Worm (Caenorhabditis elegans) whole organism, L2 larva: ENCODE results near the gene F32H5.1.
A peak's percentile ranks its signal among the peaks of the same experiment; 100 is the strongest.

ENCODE experiments used
- F13H6.1 ChIP-seq: sonication (generic microtip); optimal IDR thresholded peaks from 2 replicates; lab custom pipeline; 2016; ENCODE audit warnings: missing genetic modification characterization, missing compliant biosample characterization
- R02D3.7 ChIP-seq: fragments of 150-350 bp; optimal IDR thresholded peaks from 2 replicates; lab custom pipeline; 2014; ENCODE audit warnings: missing biosample characterization, missing genetic modification characterization
- Y55F3AM.14 ChIP-seq: fragments of 200-800 bp; sonication (Bioruptor generic); optimal IDR thresholded peaks from 2 replicates; lab custom pipeline; 2018; ENCODE audit warnings: mild to moderate bottlenecking, missing genetic modification characterization, missing compliant biosample characterization
- alr-1 ChIP-seq: fragments of 150-350 bp; optimal IDR thresholded peaks from 2 replicates; lab custom pipeline; 2014; ENCODE audit warnings: missing biosample characterization, missing genetic modification characterization
- aly-2 ChIP-seq: fragments of 150-350 bp; optimal IDR thresholded peaks from 2 replicates; lab custom pipeline; 2014; ENCODE audit warnings: missing biosample characterization, missing genetic modification characterization
- ama-1 ChIP-seq: fragments of 150-350 bp; optimal IDR thresholded peaks from 2 replicates; lab custom pipeline; 2018; ENCODE audit warnings: inconsistent platforms
- blmp-1 ChIP-seq: sonication (generic microtip); optimal IDR thresholded peaks from 2 replicates; lab custom pipeline; 2017; ENCODE audit warnings: missing genetic modification characterization, mild to moderate bottlenecking, missing compliant biosample characterization, antibody characterized with exemption, moderate library complexity; ENCODE audit not compliant: insufficient read depth
- ceh-16 ChIP-seq: fragments of 150-350 bp; optimal IDR thresholded peaks from 2 replicates; lab custom pipeline; 2014; ENCODE audit warnings: missing biosample characterization, missing genetic modification characterization
- ceh-82 ChIP-seq: fragments of 150-350 bp; optimal IDR thresholded peaks from 2 replicates; lab custom pipeline; 2014; ENCODE audit warnings: missing biosample characterization, missing genetic modification characterization
- crh-2 ChIP-seq: sonication (generic microtip); optimal IDR thresholded peaks from 2 replicates; lab custom pipeline; 2017; ENCODE audit warnings: missing biosample characterization, missing genetic modification characterization
- dmd-4 ChIP-seq: sonication (generic microtip); optimal IDR thresholded peaks from 2 replicates; lab custom pipeline; 2017; ENCODE audit warnings: missing biosample characterization, missing genetic modification characterization
- egl-27 ChIP-seq: sonication (generic microtip); optimal IDR thresholded peaks from 3 replicates; lab custom pipeline; 2017; ENCODE audit warnings: missing biosample characterization, missing genetic modification reagents, missing genetic modification characterization
- elt-1 ChIP-seq: fragments of 150-350 bp; optimal IDR thresholded peaks from 2 replicates; lab custom pipeline; 2014; ENCODE audit warnings: missing biosample characterization, missing genetic modification characterization
- elt-3 ChIP-seq: sonication (generic microtip); optimal IDR thresholded peaks from 2 replicates; lab custom pipeline; 2017; ENCODE audit warnings: missing biosample characterization, missing genetic modification characterization
- fos-1 ChIP-seq: fragments of 150-350 bp; optimal IDR thresholded peaks from 2 replicates; lab custom pipeline; 2014; ENCODE audit warnings: missing biosample characterization, missing genetic modification characterization
- gmeb-1 ChIP-seq: fragments of 150-350 bp; optimal IDR thresholded peaks from 2 replicates; lab custom pipeline; 2014; ENCODE audit warnings: missing biosample characterization, missing genetic modification characterization
- lin-11 ChIP-seq: fragments of 150-350 bp; sonication (generic microtip); optimal IDR thresholded peaks from 2 replicates; lab custom pipeline; 2014; ENCODE audit warnings: missing biosample characterization, missing genetic modification characterization, inconsistent platforms, mixed read lengths
- lin-13 ChIP-seq: fragments of 150-350 bp; optimal IDR thresholded peaks from 2 replicates; lab custom pipeline; 2014; ENCODE audit warnings: missing biosample characterization, missing genetic modification reagents, missing genetic modification characterization
- lin-39 ChIP-seq: fragments of 150-350 bp; optimal IDR thresholded peaks from 2 replicates; lab custom pipeline; 2014; ENCODE audit warnings: missing biosample characterization, missing genetic modification reagents, missing genetic modification characterization
- mab-5 ChIP-seq: fragments of 150-350 bp; optimal IDR thresholded peaks from 2 replicates; lab custom pipeline; 2014; ENCODE audit warnings: missing biosample characterization, missing genetic modification characterization
- mbf-1 ChIP-seq: sonication (generic microtip); optimal IDR thresholded peaks from 2 replicates; lab custom pipeline; 2017; ENCODE audit warnings: missing biosample characterization, missing genetic modification characterization
- nhr-10 ChIP-seq: sonication (generic microtip); optimal IDR thresholded peaks from 2 replicates; lab custom pipeline; 2017; ENCODE audit warnings: missing biosample characterization, missing genetic modification characterization
- nhr-11 ChIP-seq: fragments of 150-350 bp; optimal IDR thresholded peaks from 2 replicates; lab custom pipeline; 2014; ENCODE audit warnings: missing biosample characterization, missing genetic modification characterization
- nhr-129 ChIP-seq: fragments of 150-350 bp; optimal IDR thresholded peaks from 2 replicates; lab custom pipeline; 2014; ENCODE audit warnings: missing biosample characterization, missing genetic modification characterization
- nhr-21 ChIP-seq: fragments of 150-350 bp; optimal IDR thresholded peaks from 2 replicates; lab custom pipeline; 2014; ENCODE audit warnings: missing biosample characterization, missing genetic modification characterization
- nhr-23 ChIP-seq: fragments of 150-350 bp; optimal IDR thresholded peaks from 2 replicates; lab custom pipeline; 2014; ENCODE audit warnings: missing biosample characterization, missing genetic modification reagents, missing genetic modification characterization
- nhr-237 ChIP-seq: fragments of 150-350 bp; optimal IDR thresholded peaks from 2 replicates; lab custom pipeline; 2014; ENCODE audit warnings: missing biosample characterization, missing genetic modification characterization
- nhr-25 ChIP-seq: fragments of 150-350 bp; sonication (generic microtip); optimal IDR thresholded peaks from 3 replicates; lab custom pipeline; 2014; ENCODE audit warnings: missing biosample characterization, missing genetic modification characterization
- nhr-6 ChIP-seq: fragments of 150-350 bp; optimal IDR thresholded peaks from 2 replicates; lab custom pipeline; 2014; ENCODE audit warnings: missing biosample characterization, missing genetic modification characterization
- nhr-77 ChIP-seq: fragments of 150-350 bp; optimal IDR thresholded peaks from 2 replicates; lab custom pipeline; 2014; ENCODE audit warnings: missing biosample characterization, missing genetic modification characterization
- sem-4 ChIP-seq: fragments of 150-350 bp; optimal IDR thresholded peaks from 2 replicates; lab custom pipeline; 2014; ENCODE audit warnings: missing biosample characterization, missing genetic modification reagents, missing genetic modification characterization
- skn-1 ChIP-seq: sonication (generic microtip); optimal IDR thresholded peaks from 2 replicates; lab custom pipeline; 2017; ENCODE audit warnings: missing biosample characterization, missing genetic modification characterization
- sma-3 ChIP-seq: sonication (generic microtip); optimal IDR thresholded peaks from 2 replicates; lab custom pipeline; 2016; ENCODE audit warnings: missing genetic modification reagents, missing genetic modification characterization, missing compliant biosample characterization
- sma-9 ChIP-seq, 2 experiments: fragments of 150-350 bp in 1 of 2; sonication (generic microtip) in 1 of 2; optimal IDR thresholded peaks; 2 replicates each; lab custom pipeline; 2014 to 2016; ENCODE audit warnings: missing genetic modification characterization in 2 of 2, mild to moderate bottlenecking in 1 of 2, missing biosample characterization in 1 of 2, missing compliant biosample characterization in 1 of 2, missing genetic modification reagents in 1 of 2, moderate library complexity in 1 of 2
- unc-62 ChIP-seq: fragments of 150-350 bp; optimal IDR thresholded peaks from 2 replicates; lab custom pipeline; 2014; ENCODE audit warnings: missing biosample characterization, missing genetic modification reagents, missing genetic modification characterization
- ztf-1 ChIP-seq: fragments of 200-800 bp; sonication (Bioruptor generic); conservative IDR thresholded peaks from 2 replicates; pipeline ENCODE4 v1.3.6; 2022; ENCODE audit warnings: missing genetic modification characterization, missing compliant biosample characterization
- ztf-11 ChIP-seq: sonication (generic microtip); optimal IDR thresholded peaks from 2 replicates; lab custom pipeline; 2017; ENCODE audit warnings: missing biosample characterization, missing genetic modification characterization

Gene F32H5.1

DNA sequence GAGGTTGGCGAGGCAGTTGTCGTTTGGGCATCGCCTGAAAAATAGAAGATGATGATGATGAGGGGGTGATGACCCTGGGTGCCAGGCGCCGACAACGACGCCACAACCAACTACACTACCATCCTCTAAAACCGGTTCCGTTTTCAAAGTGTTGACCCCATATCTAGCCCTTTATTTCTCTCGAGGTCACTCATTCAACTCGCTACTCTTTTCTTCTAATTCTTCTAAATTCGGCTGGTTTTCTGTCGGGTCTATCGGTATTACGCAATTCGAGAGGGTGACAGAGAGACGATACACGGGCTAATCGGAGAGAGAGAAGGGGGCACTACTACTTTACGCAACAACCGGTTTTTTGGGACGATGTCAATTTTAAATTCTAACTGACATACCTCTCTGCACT is 13.5 kb upstream of the F32H5.1 start (continued):
- peak; percentile 81 for TF ChIP-seq sma-3 (GFP tag; lab: Kevin White, UChicago)
- TF ChIP-seq lin-13: peak; percentile 64
- no peak for TF ChIP-seq ceh-82 (tag; lab: Kevin White, UChicago)
- no peak for TF ChIP-seq nhr-77 (tag; lab: Kevin White, UChicago)
- no peak for TF ChIP-seq aly-2 (tag; lab: Kevin White, UChicago)
- TF ChIP-seq nhr-23 (tag; lab: Kevin White, UChicago): no peak
- peak; percentile 74 for TF ChIP-seq fos-1 (tag; lab: Kevin White, UChicago)
- peak; percentile 87 for TF ChIP-seq nhr-129 (tag; lab: Kevin White, UChicago)
- TF ChIP-seq nhr-25: peak; percentile 99
- TF ChIP-seq nhr-11 (tag; lab: Kevin White, UChicago): no peak
- TF ChIP-seq egl-27 (tag; lab: Kevin White, UChicago): peak; percentile 79
- TF ChIP-seq mab-5 (tag; lab: Kevin White, UChicago): no peak
- no peak for TF ChIP-seq nhr-237 (tag; lab: Kevin White, UChicago)
- TF ChIP-seq alr-1 (tag; lab: Kevin White, UChicago): no peak
- TF ChIP-seq lin-11 (tag; lab: Kevin White, UChicago): no peak
- TF ChIP-seq elt-1 (tag; lab: Kevin White, UChicago): no peak
- TF ChIP-seq elt-3 (tag; lab: Kevin White, UChicago): no peak
- no peak for TF ChIP-seq skn-1 (tag; lab: Kevin White, UChicago)
- peak; percentile 76 for TF ChIP-seq crh-2
- peak; percentile 76 for TF ChIP-seq blmp-1 (tag; lab: Kevin White, UChicago)
- TF ChIP-seq nhr-6 (tag; lab: Kevin White, UChicago): no peak

- TF ChIP-seq nhr-25 (no peak), dmd-4 (tag; lab: Kevin White, UChicago) (no peak), Y55F3AM.14 (no peak), fos-1 (tag; lab: Kevin White, UChicago) (no peak), ama-1 (lab: Kevin White, UChicago) (no peak), sma-9 (GFP tag; optimal IDR thresholded peaks at IDR 0.05; lab: Kevin White, UChicago) (no peak), sma-9 (tag; optimal IDR thresholded peaks at IDR 0.05; lab: Kevin White, UChicago) (no peak), ztf-1 (GFP tag; lab: Robert Waterston, UW) (no peak), aly-2 (tag; lab: Kevin White, UChicago) (no peak)
Measured at ce11 chrV:13370265-13370664, 12.4 kb upstream of the F32H5.1 start.

DNA sequence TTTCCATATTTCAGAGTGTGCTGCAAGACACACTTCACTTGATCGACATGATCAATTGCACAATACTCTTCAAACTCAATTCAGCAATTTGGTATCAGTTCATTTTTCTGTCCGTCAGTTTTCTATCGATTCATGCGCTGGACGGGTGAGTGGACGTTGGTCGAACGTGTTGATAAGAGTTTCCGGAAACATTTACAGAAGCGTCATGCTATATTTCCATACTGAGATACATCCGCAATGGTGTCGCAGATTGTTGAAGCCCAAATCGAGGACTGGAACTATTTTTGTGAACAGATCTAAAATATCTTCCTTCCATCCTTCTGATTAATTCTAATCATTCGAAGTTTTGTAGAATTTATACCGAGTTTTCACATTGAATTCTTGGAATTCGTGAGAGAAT is 11.8 kb upstream of the F32H5.1 start:
- no peak for TF ChIP-seq ceh-16 (tag; lab: Kevin White, UChicago)
- no peak for TF ChIP-seq blmp-1 (tag; lab: Kevin White, UChicago)
- TF ChIP-seq dmd-4 (tag; lab: Kevin White, UChicago): no peak
- TF ChIP-seq nhr-21: peak; percentile 31
- no peak for TF ChIP-seq lin-11 (tag; lab: Kevin White, UChicago)
- TF ChIP-seq sem-4 (tag; lab: Kevin White, UChicago): no peak
- TF ChIP-seq nhr-11 (tag; lab: Kevin White, UChicago): no peak
- no peak for TF ChIP-seq nhr-6 (tag; lab: Kevin White, UChicago)
- TF ChIP-seq nhr-237 (tag; lab: Kevin White, UChicago): no peak
- peak; percentile 32 for TF ChIP-seq gmeb-1 (tag; lab: Kevin White, UChicago)
- TF ChIP-seq unc-62 (GFP tag; lab: Kevin White, UChicago): no peak
- no peak for TF ChIP-seq alr-1 (tag; lab: Kevin White, UChicago)
- TF ChIP-seq nhr-10 (tag; lab: Kevin White, UChicago): no peak
- peak; percentile 39 for TF ChIP-seq crh-2
- peak; percentile 1 for TF ChIP-seq F13H6.1 (tag; lab: Kevin White, UChicago)
- no peak for TF ChIP-seq lin-13
- TF ChIP-seq fos-1 (tag; lab: Kevin White, UChicago): peak; percentile 63
- TF ChIP-seq sma-3 (GFP tag; lab: Kevin White, UChicago): peak; percentile 45
- TF ChIP-seq aly-2 (tag; lab: Kevin White, UChicago): no peak
- no peak for TF ChIP-seq elt-1 (tag; lab: Kevin White, UChicago)
- no peak for TF ChIP-seq lin-39 (tag; lab: Kevin White, UChicago)
- TF ChIP-seq sma-9 (GFP tag; optimal IDR thresholded peaks at IDR 0.05; lab: Kevin White, UChicago): peak; percentile 15
- no peak for TF ChIP-seq sma-9 (tag; optimal IDR thresholded peaks at IDR 0.05; lab: Kevin White, UChicago)
- no peak for TF ChIP-seq ama-1 (lab: Kevin White, UChicago)
- TF ChIP-seq mbf-1: no peak
- no peak for TF ChIP-seq ztf-11 (tag; lab: Kevin White, UChicago)
- TF ChIP-seq R02D3.7 (tag; lab: Kevin White, UChicago): no peak
- TF ChIP-seq, all 48 proteins: peak for 7
